Worm (Caenorhabditis elegans) whole organism, L3 larva: ENCODE data around the gene R10D12.8.

Experiments
- ZK546.5 ChIP-seq: sonication (generic microtip); optimal IDR thresholded peaks from 2 replicates; lab custom pipeline; 2017; ENCODE audit warnings: missing biosample characterization, missing genetic modification characterization
- aly-2 ChIP-seq: fragments of 150-350 bp; optimal IDR thresholded peaks from 2 replicates; lab custom pipeline; 2014; ENCODE audit warnings: missing biosample characterization, missing genetic modification characterization
- ama-1 ChIP-seq: fragments of 150-350 bp; optimal IDR thresholded peaks from 2 replicates; lab custom pipeline; 2018
- ceh-16 ChIP-seq: sonication (generic microtip); optimal IDR thresholded peaks from 2 replicates; lab custom pipeline; 2017; ENCODE audit warnings: missing biosample characterization, missing genetic modification characterization
- ceh-28 ChIP-seq: fragments of 150-350 bp; optimal IDR thresholded peaks from 2 replicates; lab custom pipeline; 2014; ENCODE audit warnings: missing biosample characterization, missing genetic modification reagents, missing genetic modification characterization
- ceh-82 ChIP-seq: fragments of 150-350 bp; optimal IDR thresholded peaks from 2 replicates; lab custom pipeline; 2014; ENCODE audit warnings: missing biosample characterization, missing genetic modification characterization
- ceh-9 ChIP-seq: sonication (generic microtip); optimal IDR thresholded peaks from 2 replicates; lab custom pipeline; 2018; ENCODE audit warnings: missing biosample characterization, missing genetic modification characterization
- egl-27 ChIP-seq: sonication (generic microtip); optimal IDR thresholded peaks from 4 replicates; lab custom pipeline; 2017; ENCODE audit warnings: missing biosample characterization, missing genetic modification reagents, missing genetic modification characterization
- egl-5 ChIP-seq: fragments of 150-350 bp; optimal IDR thresholded peaks from 2 replicates; lab custom pipeline; 2017; ENCODE audit warnings: missing biosample characterization, missing genetic modification reagents, missing genetic modification characterization, inconsistent platforms
- elt-1 ChIP-seq: fragments of 150-350 bp; optimal IDR thresholded peaks from 2 replicates; lab custom pipeline; 2014; ENCODE audit warnings: missing biosample characterization, missing genetic modification characterization
- elt-2 ChIP-seq: sonication (generic microtip); optimal IDR thresholded peaks from 2 replicates; lab custom pipeline; 2016; ENCODE audit warnings: missing genetic modification reagents, mild to moderate bottlenecking, missing genetic modification characterization, missing compliant biosample characterization
- elt-3 ChIP-seq, 3 experiments: fragments of 150-350 bp in 1 of 3; sonication (generic microtip) in 2 of 3; optimal IDR thresholded peaks; 2 replicates in 2 of 3; 4 replicates in 1 of 3; lab custom pipeline; 2014 to 2017; ENCODE audit warnings: missing biosample characterization in 3 of 3, missing genetic modification characterization in 3 of 3
- eor-1 ChIP-seq, 2 experiments: fragments of 150-350 bp; optimal IDR thresholded peaks; 2 replicates each; lab custom pipeline; 2014 to 2018; ENCODE audit warnings: missing biosample characterization in 2 of 2, missing genetic modification characterization in 2 of 2
- fkh-2 ChIP-seq: fragments of 150-350 bp; optimal IDR thresholded peaks from 2 replicates; lab custom pipeline; 2014; ENCODE audit warnings: missing biosample characterization, missing genetic modification reagents, missing genetic modification characterization
- hmg-11 ChIP-seq: sonication (generic microtip); optimal IDR thresholded peaks from 2 replicates; lab custom pipeline; 2016; ENCODE audit warnings: missing genetic modification characterization, missing compliant biosample characterization
- jun-1 ChIP-seq: fragments of 150-350 bp; optimal IDR thresholded peaks from 2 replicates; lab custom pipeline; 2014; ENCODE audit warnings: missing biosample characterization, missing genetic modification reagents, missing genetic modification characterization
- lin-15B ChIP-seq: fragments of 150-350 bp; optimal IDR thresholded peaks from 2 replicates; lab custom pipeline; 2014; ENCODE audit warnings: missing biosample characterization, missing genetic modification characterization
- lin-39 ChIP-seq: fragments of 150-350 bp; optimal IDR thresholded peaks from 2 replicates; lab custom pipeline; 2018; ENCODE audit warnings: missing biosample characterization, missing genetic modification reagents, missing genetic modification characterization
- lsy-12 ChIP-seq: sonication (generic microtip); optimal IDR thresholded peaks from 2 replicates; lab custom pipeline; 2016; ENCODE audit warnings: mild to moderate bottlenecking, missing genetic modification characterization, missing compliant biosample characterization
- mml-1 ChIP-seq: fragments of 150-350 bp; sonication (generic microtip); optimal IDR thresholded peaks from 3 replicates; lab custom pipeline; 2014; ENCODE audit warnings: missing biosample characterization, missing genetic modification characterization
- nfya-1 ChIP-seq: sonication (generic microtip); optimal IDR thresholded peaks from 2 replicates; lab custom pipeline; 2017; ENCODE audit warnings: missing genetic modification characterization, mild to moderate bottlenecking, missing compliant biosample characterization, antibody characterized with exemption, moderate library complexity; ENCODE audit not compliant: insufficient read depth
- nhr-11 ChIP-seq: fragments of 150-350 bp; optimal IDR thresholded peaks from 2 replicates; lab custom pipeline; 2014; ENCODE audit warnings: missing biosample characterization, missing genetic modification characterization
- nhr-12 ChIP-seq: fragments of 150-350 bp; optimal IDR thresholded peaks from 2 replicates; lab custom pipeline; 2014; ENCODE audit warnings: missing biosample characterization, missing genetic modification characterization
- nhr-23 ChIP-seq: fragments of 150-350 bp; optimal IDR thresholded peaks from 2 replicates; lab custom pipeline; 2014; ENCODE audit warnings: missing biosample characterization, missing genetic modification reagents, missing genetic modification characterization
- nhr-237 ChIP-seq: fragments of 150-350 bp; optimal IDR thresholded peaks from 2 replicates; lab custom pipeline; 2014; ENCODE audit warnings: missing biosample characterization, missing genetic modification characterization
- nhr-25 ChIP-seq: sonication (generic microtip); optimal IDR thresholded peaks from 2 replicates; lab custom pipeline; 2017; ENCODE audit warnings: missing biosample characterization, missing genetic modification characterization
- nhr-28 ChIP-seq: fragments of 150-350 bp; optimal IDR thresholded peaks from 2 replicates; lab custom pipeline; 2014; ENCODE audit warnings: missing biosample characterization, missing genetic modification characterization
- nhr-43 ChIP-seq: sonication (generic microtip); optimal IDR thresholded peaks from 2 replicates; lab custom pipeline; 2016; ENCODE audit warnings: mild to moderate bottlenecking, missing genetic modification characterization, missing compliant biosample characterization; ENCODE audit not compliant: poor library complexity, severe bottlenecking
- nhr-67 ChIP-seq: fragments of 150-350 bp; optimal IDR thresholded peaks from 2 replicates; lab custom pipeline; 2014; ENCODE audit warnings: missing biosample characterization, missing genetic modification characterization
- nhr-76 ChIP-seq: fragments of 150-350 bp; sonication (generic microtip); optimal IDR thresholded peaks from 5 replicates; lab custom pipeline; 2014; ENCODE audit warnings: missing biosample characterization, missing genetic modification characterization
- nhr-77 ChIP-seq: fragments of 150-350 bp; optimal IDR thresholded peaks from 2 replicates; lab custom pipeline; 2014; ENCODE audit warnings: missing biosample characterization, missing genetic modification characterization
- pha-4 ChIP-seq: fragments of 150-350 bp; optimal IDR thresholded peaks from 2 replicates; lab custom pipeline; 2014; ENCODE audit warnings: missing biosample characterization, missing genetic modification reagents, missing genetic modification characterization
- pqm-1 ChIP-seq: fragments of 150-350 bp; optimal IDR thresholded peaks from 2 replicates; lab custom pipeline; 2017; ENCODE audit warnings: missing biosample characterization, missing genetic modification characterization, inconsistent platforms
- sea-2 ChIP-seq: fragments of 150-350 bp; sonication (generic microtip); optimal IDR thresholded peaks from 4 replicates; lab custom pipeline; 2014; ENCODE audit warnings: missing biosample characterization, missing genetic modification reagents, missing genetic modification characterization
- skn-1 ChIP-seq: fragments of 150-350 bp; optimal IDR thresholded peaks from 2 replicates; lab custom pipeline; 2014; ENCODE audit warnings: missing biosample characterization, missing genetic modification characterization
- snpc-4 ChIP-seq: fragments of 150-350 bp; optimal IDR thresholded peaks from 2 replicates; lab custom pipeline; 2014; ENCODE audit warnings: missing biosample characterization, missing genetic modification characterization
- unc-39 ChIP-seq: sonication (generic microtip); optimal IDR thresholded peaks from 4 replicates; lab custom pipeline; 2017; ENCODE audit warnings: missing biosample characterization, missing genetic modification characterization
- unc-62 ChIP-seq: fragments of 150-350 bp; sonication (generic microtip); optimal IDR thresholded peaks from 4 replicates; lab custom pipeline; 2014; ENCODE audit warnings: missing biosample characterization, missing genetic modification reagents, missing genetic modification characterization
- zag-1 ChIP-seq: fragments of 150-350 bp; optimal IDR thresholded peaks from 2 replicates; lab custom pipeline; 2014; ENCODE audit warnings: missing biosample characterization, missing genetic modification characterization
- ztf-11 ChIP-seq: fragments of 150-350 bp; optimal IDR thresholded peaks from 2 replicates; lab custom pipeline; 2014; ENCODE audit warnings: missing biosample characterization, missing genetic modification characterization
- ztf-4 ChIP-seq: fragments of 150-350 bp; optimal IDR thresholded peaks from 2 replicates; lab custom pipeline; 2014; ENCODE audit warnings: missing biosample characterization, missing genetic modification characterization

Gene R10D12.8

ce11 chrV:13981677-13982076, 28.6 kb upstream of the R10D12.8 start:
- TF ChIP-seq zag-1 (no peak), nhr-237 (tag; lab: Kevin White, UChicago) (no peak), elt-3 (tag; optimal IDR thresholded peaks at IDR 0.05; lab: Kevin White, UChicago) (no peak)

- TF ChIP-seq mml-1 (tag; lab: Kevin White, UChicago): no peak
- no peak for TF ChIP-seq ceh-82 (tag; lab: Kevin White, UChicago)
- no peak for TF ChIP-seq nhr-12
- TF ChIP-seq nhr-11 (tag; lab: Kevin White, UChicago): no peak
- no peak for TF ChIP-seq ceh-9 (tag; lab: Kevin White, UChicago)
- TF ChIP-seq ztf-11: no peak
- no peak for TF ChIP-seq fkh-2 (tag; lab: Kevin White, UChicago)
- TF ChIP-seq elt-2 (tag; lab: Kevin White, UChicago): no peak
- TF ChIP-seq nhr-237 (tag; lab: Kevin White, UChicago): no peak
- TF ChIP-seq snpc-4 (tag; lab: Kevin White, UChicago): no peak
- no peak for TF ChIP-seq elt-1 (tag; lab: Kevin White, UChicago)
- no peak for TF ChIP-seq ztf-4 (tag; lab: Kevin White, UChicago)
- TF ChIP-seq sea-2 (GFP tag; lab: Kevin White, UChicago): no peak
- no peak for TF ChIP-seq lin-15B (tag; lab: Kevin White, UChicago)
- no peak for TF ChIP-seq nhr-77 (tag; lab: Kevin White, UChicago)
- no peak for TF ChIP-seq unc-62
- TF ChIP-seq jun-1 (tag; lab: Kevin White, UChicago): no peak
- no peak for TF ChIP-seq ceh-28 (tag; lab: Kevin White, UChicago)
These were observed 27.7 kb upstream of the R10D12.8 start, which contains the start of gene eol-1 for ce11 chrV:13980807-13981206. TSS of gene eol-1 (minus strand) at chrV:13980907.

DNA sequence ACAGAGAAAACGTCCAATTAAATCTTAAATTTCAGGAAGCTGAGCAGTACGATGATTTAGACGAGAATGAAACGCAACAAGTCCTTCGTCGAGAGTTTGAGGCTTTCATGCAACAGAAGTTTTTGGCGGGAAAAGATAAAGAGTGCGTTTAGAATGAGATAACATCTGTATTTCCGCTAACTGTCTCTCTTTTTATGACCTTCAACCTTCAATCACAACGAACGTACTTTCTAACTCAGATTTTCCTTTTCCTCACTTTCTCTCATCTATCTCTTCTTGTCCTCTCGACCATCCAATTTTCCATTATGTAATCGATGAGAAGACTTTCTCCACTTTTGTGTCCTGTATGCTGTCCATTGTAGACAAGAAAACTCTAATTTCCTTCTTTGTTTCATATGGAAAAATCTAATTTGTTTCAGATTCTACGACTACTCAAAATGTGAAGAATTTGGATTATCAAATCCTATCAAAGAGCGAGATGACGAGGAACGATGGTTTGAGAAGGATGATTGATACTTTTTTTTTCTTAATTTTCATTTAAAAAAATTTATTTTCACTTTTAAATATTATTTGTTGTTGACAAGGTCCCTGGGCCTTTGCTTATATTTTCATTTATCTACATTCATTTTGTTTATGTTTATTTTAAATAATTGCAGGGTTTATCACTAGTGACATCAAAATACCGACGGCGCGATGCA, 10.3 kb upstream of the R10D12.8 start, which contains the start of gene sao-1:
TSS of gene sao-1 (plus strand) at position 648 of the 698 bp plus-strand sequence.
- no peak for TF ChIP-seq nfya-1
- TF ChIP-seq elt-1 (tag; lab: Kevin White, UChicago): peak; percentile 67
- no peak for TF ChIP-seq jun-1 (tag; lab: Kevin White, UChicago)
- peak; percentile 75 for TF ChIP-seq nhr-25 (tag; lab: Kevin White, UChicago)
- no peak for TF ChIP-seq nhr-23
- no peak for TF ChIP-seq ceh-82 (tag; lab: Kevin White, UChicago)
- TF ChIP-seq nhr-43 (tag; lab: Kevin White, UChicago): no peak
- no peak for TF ChIP-seq pqm-1 (tag; lab: Kevin White, UChicago)
- TF ChIP-seq fkh-2 (tag; lab: Kevin White, UChicago): no peak
- no peak for TF ChIP-seq egl-5 (tag; lab: Kevin White, UChicago)
- no peak for TF ChIP-seq lsy-12 (tag; lab: Kevin White, UChicago)
- TF ChIP-seq elt-2 (tag; lab: Kevin White, UChicago): no peak
- TF ChIP-seq eor-1 (tag; optimal IDR thresholded peaks at IDR 0.05; lab: Kevin White, UChicago): no peak
- no peak for TF ChIP-seq mml-1 (tag; lab: Kevin White, UChicago)
- no peak for TF ChIP-seq unc-62
- TF ChIP-seq ceh-28 (tag; lab: Kevin White, UChicago): no peak

ce11 chrV:13961927-13962419, 8.9 kb upstream of the R10D12.8 start, which contains the start of the genes algn-13 and R10D12.13:
TSS of gene algn-13 (minus strand) at chrV:13961977.
TSS of gene R10D12.13 (plus strand) at chrV:13962417.
- no peak for TF ChIP-seq ceh-16 (tag; lab: Kevin White, UChicago)
- no peak for TF ChIP-seq nhr-67 (tag; lab: Kevin White, UChicago)
- TF ChIP-seq nhr-25 (tag; lab: Kevin White, UChicago): no peak
- peak; percentile 27 for TF ChIP-seq skn-1
- TF ChIP-seq elt-3 (tag; optimal IDR thresholded peaks at IDR 0.05; lab: Kevin White, UChicago): no peak
- no peak for TF ChIP-seq egl-27 (tag; lab: Kevin White, UChicago)
- TF ChIP-seq nhr-77 (tag; lab: Kevin White, UChicago): no peak
- no peak for TF ChIP-seq ama-1 (lab: Kevin White, UChicago)
- no peak for TF ChIP-seq jun-1 (tag; lab: Kevin White, UChicago)
- peak; percentile 91 for TF ChIP-seq hmg-11 (tag; lab: Kevin White, UChicago)
- peak; percentile 76 for TF ChIP-seq nhr-43 (tag; lab: Kevin White, UChicago)
- no peak for TF ChIP-seq sea-2 (GFP tag; lab: Kevin White, UChicago)
- no peak for TF ChIP-seq ceh-9 (tag; lab: Kevin White, UChicago)
- no peak for TF ChIP-seq nhr-76 (tag; lab: Kevin White, UChicago)
- TF ChIP-seq nhr-11 (tag; lab: Kevin White, UChicago): no peak
- TF ChIP-seq fkh-2 (tag; lab: Kevin White, UChicago): no peak
- no peak for TF ChIP-seq lsy-12 (tag; lab: Kevin White, UChicago)
- TF ChIP-seq elt-2 (tag; lab: Kevin White, UChicago): peak; percentile 41
- no peak for TF ChIP-seq nhr-28 (tag; lab: Kevin White, UChicago)
- no peak for TF ChIP-seq nhr-12
- TF ChIP-seq mml-1 (tag; lab: Kevin White, UChicago): no peak
- TF ChIP-seq lin-15B (tag; lab: Kevin White, UChicago): peak; percentile 35
- no peak for TF ChIP-seq unc-62
- peak; percentile 19 for TF ChIP-seq nhr-23
- no peak for TF ChIP-seq aly-2
- peak; percentile 54 for TF ChIP-seq nfya-1
- no peak for TF ChIP-seq ZK546.5 (tag; lab: Kevin White, UChicago)
- TF ChIP-seq lin-39 (tag; lab: Kevin White, UChicago): no peak
- no peak for TF ChIP-seq ztf-11
- no peak for TF ChIP-seq egl-5 (tag; lab: Kevin White, UChicago)
- no peak for TF ChIP-seq elt-1 (tag; lab: Kevin White, UChicago)
- TF ChIP-seq zag-1: no peak
- no peak for TF ChIP-seq eor-1 (tag; optimal IDR thresholded peaks at IDR 0.05; lab: Kevin White, UChicago)
- TF ChIP-seq pha-4 (tag; lab: Kevin White, UChicago): peak; percentile 44
- TF ChIP-seq unc-39 (tag; lab: Kevin White, UChicago): no peak
